Fruit fly (Drosophila melanogaster): Measurements from ENCODE around the gene CG3176.

Gene CG3176

dm6 chrX:529724-530603, 48.3 kb downstream of the CG3176 start, which contains the start of the genes CG4293 and Appl:
Gene CG4293 (minus strand): TSS chrX:530291.
Gene Appl (plus strand): TSS chrX:530501.
- TF ChIP-seq CG6791 (GFP tag; IDR thresholded peaks at IDR 0.05; ENCODE audit: partially characterized antibody) (0 out of 3 replicates have a peak, but pooled peaks have one; percentile 21), shn (GFP tag; optimal IDR thresholded peaks at IDR 0.05) (no peak), bigmax (GFP tag; optimal IDR thresholded peaks at IDR 0.05) (no peak), Bdp1 (GFP tag; optimal IDR thresholded peaks at IDR 0.05) (no peak), ken (GFP tag; IDR thresholded peaks at IDR 0.05) (no peak), tll (GFP tag; optimal IDR thresholded peaks at IDR 0.05) (no peak), CG5180 (GFP tag; optimal IDR thresholded peaks at IDR 0.05) (no peak), Atf-2 (GFP tag; optimal IDR thresholded peaks at IDR 0.05) (no peak), CG13894 (tag; optimal IDR thresholded peaks at IDR 0.05) (no peak), CG3847 (GFP tag; IDR thresholded peaks at IDR 0.05) (peak; percentile 43; the same call in 1 of the 2 replicates), HmgD (GFP tag; optimal IDR thresholded peaks at IDR 0.05) (peak; percentile 67), CTCF (GFP tag; optimal IDR thresholded peaks at IDR 0.05) (peak; percentile 95), nmo (GFP tag; optimal IDR thresholded peaks at IDR 0.05) (peak; percentile 36), CG14710 (tag; optimal IDR thresholded peaks at IDR 0.05) (peak; percentile 56), row (GFP tag; IDR thresholded peaks at IDR 0.05) (peak; percentile 18; the same call in 1 of the 3 replicates), CG1832 (GFP tag; optimal IDR thresholded peaks at IDR 0.05) (no peak), bsh (GFP tag; optimal IDR thresholded peaks at IDR 0.05) (no peak), sqz (GFP tag; optimal IDR thresholded peaks at IDR 0.05) (no peak), Mad (GFP tag; optimal IDR thresholded peaks at IDR 0.05) (no peak), CG6683 (GFP tag; optimal IDR thresholded peaks at IDR 0.05) (no peak), Bgb (GFP tag; IDR thresholded peaks at IDR 0.05; ENCODE audit: partially characterized antibody) (peak; percentile 64), CG15696 (tag; optimal IDR thresholded peaks at IDR 0.05) (peak; percentile 12), trem (tag; optimal IDR thresholded peaks at IDR 0.05) (peak; percentile 58), CG17829 (tag; optimal IDR thresholded peaks at IDR 0.05) (peak; percentile 11), pzg (GFP tag; optimal IDR thresholded peaks at IDR 0.05) (peak; percentile 83), dati (GFP tag; IDR thresholded peaks at IDR 0.05) (no peak), sisA (GFP tag; IDR thresholded peaks at IDR 0.05) (no peak), Elba2 (GFP tag; optimal IDR thresholded peaks at IDR 0.05) (peak; percentile 38), pros (GFP tag; optimal IDR thresholded peaks at IDR 0.05) (no peak), Atf3 (GFP tag; optimal IDR thresholded peaks at IDR 0.05) (no peak), Pdp1 (GFP tag; optimal IDR thresholded peaks at IDR 0.05) (peak in 1 of 2 experiments; percentile 96), sd (tag; optimal IDR thresholded peaks at IDR 0.05) (no peak), Ets97D (GFP tag; optimal IDR thresholded peaks at IDR 0.05) (peak; percentile 34), CG7987 (GFP tag; optimal IDR thresholded peaks at IDR 0.05) (no peak), Jarid2 (GFP tag; optimal IDR thresholded peaks at IDR 0.05) (no peak), fd3F (GFP tag; optimal IDR thresholded peaks at IDR 0.05) (no peak), CG3281 (GFP tag; optimal IDR thresholded peaks at IDR 0.05) (no peak), ap (GFP tag; IDR thresholded peaks at IDR 0.05) (no peak), CG14860 (GFP tag; IDR thresholded peaks at IDR 0.05; ENCODE audit: partially characterized antibody) (no peak), CG7745 (tag; optimal IDR thresholded peaks at IDR 0.05) (no peak), CG2678 (tag; optimal IDR thresholded peaks at IDR 0.05) (no peak), kni (GFP tag; optimal IDR thresholded peaks at IDR 0.05) (no peak), fd64A (GFP tag; optimal IDR thresholded peaks at IDR 0.05) (no peak), E2f2 (GFP tag; IDR thresholded peaks at IDR 0.05) (0 out of 2 replicates have a peak, but pooled peaks have one; percentile 33), Max (GFP tag; optimal IDR thresholded peaks at IDR 0.05) (no peak), B-H1 (GFP tag; IDR thresholded peaks at IDR 0.05) (no peak), CG8924 (tag; optimal IDR thresholded peaks at IDR 0.05) (no peak), Scr (GFP tag; IDR thresholded peaks at IDR 0.05; ENCODE audit: partially characterized antibody) (peak; percentile 38; the same call in 1 of the 2 replicates)

Measured in whole organism, embryonic.